Fruit fly (Drosophila melanogaster) whole organism, wandering third instar larva: Measurements from ENCODE around the gene CG34281.
A peak's percentile ranks its signal among the peaks of the same experiment; 100 is the strongest.

ENCODE experiments used
- Abd-B ChIP-seq: fragments of >200 bp; optimal IDR thresholded peaks from 2 replicates; lab custom pipeline; 2017; ENCODE audit warnings: missing biosample characterization, missing genetic modification characterization
- CG32264 ChIP-seq: fragments of 200-800 bp; sonication (Bioruptor generic); optimal IDR thresholded peaks from 2 replicates; lab custom pipeline; 2016; ENCODE audit warnings: missing biosample characterization, missing genetic modification characterization
- Dfd ChIP-seq: fragments of >200 bp; optimal IDR thresholded peaks from 2 replicates; lab custom pipeline; 2017; ENCODE audit warnings: missing biosample characterization, missing genetic modification characterization
- Dif ChIP-seq: fragments of 200-275, 200-300 bp; sonication (Bioruptor generic); optimal IDR thresholded peaks from 2 replicates; lab custom pipeline; 2018; ENCODE audit warnings: missing biosample characterization, missing genetic modification characterization; ENCODE audit not compliant: partially characterized antibody
- GATAd ChIP-seq: sonication (Bioruptor generic); optimal IDR thresholded peaks from 2 replicates; lab custom pipeline; 2016; ENCODE audit warnings: missing biosample characterization, missing genetic modification characterization
- HLH106 ChIP-seq: fragments of 200-800 bp; optimal IDR thresholded peaks from 3 replicates; lab custom pipeline; 2019; ENCODE audit warnings: missing biosample characterization, mild to moderate bottlenecking, missing genetic modification characterization, moderate library complexity
- Hnf4 ChIP-seq: fragments of 200-800 bp; sonication (Bioruptor generic); optimal IDR thresholded peaks from 2 replicates; lab custom pipeline; 2016; ENCODE audit warnings: missing biosample characterization, mild to moderate bottlenecking, missing genetic modification characterization
- Hr83 ChIP-seq: fragments of 200-300 bp; sonication (Bioruptor generic); optimal IDR thresholded peaks from 2 replicates; lab custom pipeline; 2016; ENCODE audit warnings: missing biosample characterization, mild to moderate bottlenecking, missing genetic modification characterization, moderate library complexity; ENCODE audit not compliant: poor library complexity, severe bottlenecking
- Mio ChIP-seq: sonication (Bioruptor generic); optimal IDR thresholded peaks from 2 replicates; lab custom pipeline; 2016; ENCODE audit warnings: missing biosample characterization, missing genetic modification characterization
- Myc ChIP-seq: fragments of >200 bp; optimal IDR thresholded peaks from 2 replicates; lab custom pipeline; 2017
- Rel ChIP-seq, 2 experiments: fragments of 200-800 bp; sonication (Bioruptor generic) in 1 of 2; optimal IDR thresholded peaks; 2 replicates in 1 of 2; 3 replicates in 1 of 2; lab custom pipeline; 2016 to 2019; ENCODE audit warnings: mild to moderate bottlenecking in 2 of 2, missing biosample characterization in 2 of 2, missing genetic modification characterization in 2 of 2, moderate library complexity in 1 of 2
- br ChIP-seq: fragments of 200-800 bp; sonication (Bioruptor generic); optimal IDR thresholded peaks from 2 replicates; lab custom pipeline; 2016; ENCODE audit warnings: missing biosample characterization, missing genetic modification characterization
- brk ChIP-seq: fragments of 200-800 bp; sonication (Bioruptor generic); optimal IDR thresholded peaks from 2 replicates; lab custom pipeline; 2016; ENCODE audit warnings: missing biosample characterization, mild to moderate bottlenecking, missing genetic modification characterization
- dl ChIP-seq, 2 experiments: fragments of 175-275, 200-275 bp in 1 of 2; fragments of 200-275 bp in 1 of 2; sonication (Bioruptor generic); optimal IDR thresholded peaks; lab custom pipeline; 2018; ENCODE audit warnings: mild to moderate bottlenecking in 2 of 2, missing biosample characterization in 2 of 2, missing genetic modification characterization in 2 of 2, moderate library complexity in 2 of 2; ENCODE audit not compliant: partially characterized antibody in 2 of 2, insufficient read depth in 1 of 2
- dmrt93B ChIP-seq: fragments of 200-800 bp; sonication (Bioruptor generic); optimal IDR thresholded peaks from 2 replicates; lab custom pipeline; 2018; ENCODE audit warnings: missing biosample characterization, mild to moderate bottlenecking, missing genetic modification characterization
- dsf ChIP-seq: sonication (Bioruptor generic); optimal IDR thresholded peaks from 2 replicates; lab custom pipeline; 2016; ENCODE audit warnings: missing biosample characterization, missing genetic modification characterization, borderline replicate concordance
- ey ChIP-seq: fragments of 200-800 bp; sonication (Bioruptor generic); optimal IDR thresholded peaks from 2 replicates; lab custom pipeline; 2016; ENCODE audit warnings: missing biosample characterization, missing genetic modification characterization
- foxo ChIP-seq, 2 experiments: fragments of 200-800 bp; sonication (Bioruptor generic); optimal IDR thresholded peaks; 2 replicates in 1 of 2; 3 replicates in 1 of 2; lab custom pipeline; 2016 to 2017; ENCODE audit warnings: missing biosample characterization in 2 of 2, missing genetic modification characterization in 2 of 2
- fru ChIP-seq: fragments of 200-800 bp; sonication (Bioruptor generic); optimal IDR thresholded peaks from 3 replicates; lab custom pipeline; 2016; ENCODE audit warnings: missing biosample characterization, mild to moderate bottlenecking, missing genetic modification characterization
- h ChIP-seq: fragments of 200-800 bp; sonication (Bioruptor generic); optimal IDR thresholded peaks from 3 replicates; lab custom pipeline; 2016; ENCODE audit warnings: missing biosample characterization, mild to moderate bottlenecking, missing genetic modification characterization
- jim ChIP-seq: fragments of 175-275, 200-325 bp; sonication (Bioruptor generic); optimal IDR thresholded peaks from 2 replicates; lab custom pipeline; 2016; ENCODE audit warnings: missing biosample characterization, mild to moderate bottlenecking, missing genetic modification characterization
- lola ChIP-seq: fragments of >200 bp; optimal IDR thresholded peaks from 2 replicates; lab custom pipeline; 2017; ENCODE audit warnings: missing biosample characterization, missing genetic modification characterization
- pan ChIP-seq: fragments of >200 bp; optimal IDR thresholded peaks from 2 replicates; lab custom pipeline; 2017
- psq ChIP-seq: fragments of 200-800 bp; sonication (Bioruptor generic); optimal IDR thresholded peaks from 3 replicates; lab custom pipeline; 2017; ENCODE audit warnings: missing biosample characterization, mild to moderate bottlenecking, missing genetic modification characterization, moderate library complexity
- sage ChIP-seq: fragments of 200-800 bp; sonication (Bioruptor generic); optimal IDR thresholded peaks from 2 replicates; lab custom pipeline; 2016; ENCODE audit warnings: missing biosample characterization, mild to moderate bottlenecking, missing genetic modification characterization
- usp ChIP-seq: fragments of >200 bp; optimal IDR thresholded peaks from 2 replicates; lab custom pipeline; 2017; ENCODE audit warnings: missing biosample characterization, missing genetic modification characterization

The CG34281 gene

dm6 chr3R:17624968-17625367 lies 12.3 kb downstream of the CG34281 start, which contains the start of gene AttD:
Gene AttD (plus strand): TSS chr3R:17625268.
- no peak for TF ChIP-seq Rel (GFP tag; optimal IDR thresholded peaks at IDR 0.05; lab: Kevin White, UChicago)
- TF ChIP-seq Rel (tag; optimal IDR thresholded peaks at IDR 0.05; lab: Kevin White, UChicago), result peak; percentile 74
- TF ChIP-seq CG32264 (GFP tag; lab: Kevin White, UChicago), result no peak

DNA sequence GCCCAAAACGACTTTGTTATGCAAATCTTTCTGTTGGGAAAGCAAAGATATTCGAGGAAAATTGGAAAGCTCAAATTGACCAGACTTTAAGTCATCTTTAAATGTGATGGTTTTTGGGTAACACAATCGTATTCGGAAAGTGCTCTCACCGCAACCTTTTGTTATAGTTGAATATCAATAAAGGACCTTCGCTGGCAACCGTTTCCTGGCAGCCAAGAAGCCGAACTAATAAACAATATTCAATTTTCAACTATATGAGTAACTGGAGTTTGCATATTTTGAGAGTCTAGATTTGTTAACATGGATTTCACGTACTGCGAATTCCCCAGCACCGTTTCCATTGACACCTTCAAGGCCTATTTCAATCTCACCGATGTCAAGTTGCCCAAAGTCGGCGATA lies 14.1 kb downstream of the CG34281 start, which contains the start of gene CG14325:
TSS of gene CG14325 (plus strand) at position 301 of the 400 bp plus-strand sequence.
- no peak for TF ChIP-seq pan (lab: Kevin White, UChicago)
- TF ChIP-seq, all 38 proteins: peak for 0

DNA sequence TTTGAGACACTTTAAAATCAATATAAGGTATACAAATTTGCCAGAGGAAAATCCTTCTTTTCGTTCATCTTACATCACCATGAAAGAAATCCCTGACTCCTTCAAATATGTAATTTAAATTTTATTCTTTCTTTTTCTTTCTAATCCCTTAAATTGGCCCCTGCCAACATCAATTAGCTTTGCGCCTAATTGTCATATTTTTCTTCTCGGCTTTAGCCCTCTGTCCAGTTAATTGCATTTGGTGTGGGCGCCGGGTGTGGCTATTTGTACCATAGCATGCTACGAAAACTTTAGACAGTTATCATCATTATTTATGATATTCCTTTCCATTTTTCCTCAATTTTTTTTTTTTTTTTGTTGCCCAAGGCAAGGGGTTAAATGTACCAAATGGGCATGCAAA lies 17.7 kb downstream of the CG34281 start, which contains the start of gene CG43175:
TSS of gene CG43175 (plus strand) at position 301 of the 400 bp plus-strand sequence.
- TF ChIP-seq dmrt93B (GFP tag; lab: Kevin White, UChicago) (no peak), brk (GFP tag; lab: Kevin White, UChicago) (no peak), Mio (GFP tag; lab: Kevin White, UChicago) (no peak), ey (GFP tag; lab: Kevin White, UChicago) (no peak), Hnf4 (GFP tag; lab: Kevin White, UChicago) (no peak), Hr83 (GFP tag; lab: Kevin White, UChicago) (no peak), dl (GFP tag; optimal IDR thresholded peaks at IDR 0.05; lab: Kevin White, UChicago; ENCODE audit: insufficient read depth in 1 of 2, partially characterized antibody in 2 of 2) (no peak), psq (GFP tag; lab: Kevin White, UChicago) (no peak), sage (no peak), HLH106 (tag; lab: Kevin White, UChicago) (no peak), lola (GFP tag; lab: Kevin White, UChicago) (no peak), Dfd (GFP tag; lab: Kevin White, UChicago) (no peak), Rel (GFP tag; optimal IDR thresholded peaks at IDR 0.05; lab: Kevin White, UChicago) (no peak), Rel (tag; optimal IDR thresholded peaks at IDR 0.05; lab: Kevin White, UChicago) (no peak), dsf (GFP tag; lab: Kevin White, UChicago) (no peak), Abd-B (GFP tag; lab: Kevin White, UChicago) (no peak), GATAd (no peak), h (no peak), Myc (lab: Kevin White, UChicago) (no peak), fru (GFP tag; lab: Kevin White, UChicago) (no peak), br (GFP tag; lab: Kevin White, UChicago) (no peak)
- TF ChIP-seq, all 38 proteins: peak for 0

DNA sequence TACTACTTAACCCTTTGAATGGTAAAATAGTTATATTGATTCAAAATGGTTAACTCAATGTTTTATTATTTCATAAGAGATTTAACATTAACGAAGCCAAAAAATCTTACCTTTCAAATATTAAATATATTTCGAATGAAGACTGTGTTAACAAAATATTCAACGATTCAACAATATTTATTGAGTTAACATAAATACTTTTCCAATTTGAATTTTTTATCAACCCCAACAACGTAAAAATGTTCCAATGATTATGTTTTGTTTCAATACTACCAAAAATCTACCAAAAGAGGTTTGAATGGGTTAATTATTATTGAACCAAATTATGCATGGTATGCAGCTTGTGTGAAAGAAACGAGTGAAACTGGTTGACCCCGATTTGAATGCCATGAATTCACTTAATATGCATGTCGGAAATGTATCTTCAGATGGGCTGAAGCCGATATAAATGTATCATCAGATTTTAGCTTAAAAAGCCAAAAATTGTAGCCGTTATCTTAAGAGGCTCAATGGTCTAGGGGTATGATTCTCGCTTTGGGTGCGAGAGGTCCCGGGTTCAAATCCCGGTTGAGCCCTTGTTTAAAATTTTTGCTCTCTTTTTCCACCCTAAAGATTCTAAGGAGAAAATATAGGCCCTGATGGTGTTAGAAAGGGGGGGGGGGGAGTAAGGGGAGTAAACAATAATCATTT lies 18.6 kb downstream of the CG34281 start:
- TF ChIP-seq CG32264 (GFP tag; lab: Kevin White, UChicago) (no peak), br (GFP tag; lab: Kevin White, UChicago) (no peak), brk (GFP tag; lab: Kevin White, UChicago) (no peak), Hr83 (GFP tag; lab: Kevin White, UChicago) (no peak), Myc (lab: Kevin White, UChicago) (no peak), dsf (GFP tag; lab: Kevin White, UChicago) (no peak), psq (GFP tag; lab: Kevin White, UChicago) (no peak), Dif (GFP tag; lab: Kevin White, UChicago) (no peak), jim (GFP tag; lab: Kevin White, UChicago) (no peak), foxo (GFP tag; optimal IDR thresholded peaks at IDR 0.05; lab: Kevin White, UChicago) (no peak), dl (GFP tag; optimal IDR thresholded peaks at IDR 0.05; lab: Kevin White, UChicago; ENCODE audit: insufficient read depth in 1 of 2, partially characterized antibody in 2 of 2) (no peak), usp (no peak)
- TF ChIP-seq, all 38 proteins: peak for 0

dm6 chr3R:17644019-17644418 lies 31.3 kb downstream of the CG34281 start:
- TF ChIP-seq GATAd, result no peak
- no peak for TF ChIP-seq Rel (GFP tag; optimal IDR thresholded peaks at IDR 0.05; lab: Kevin White, UChicago)
- peak; percentile 72 for TF ChIP-seq Rel (tag; optimal IDR thresholded peaks at IDR 0.05; lab: Kevin White, UChicago)
- TF ChIP-seq lola (GFP tag; lab: Kevin White, UChicago), result no peak
- no peak for TF ChIP-seq dl (GFP tag; optimal IDR thresholded peaks at IDR 0.05; lab: Kevin White, UChicago; ENCODE audit: insufficient read depth in 1 of 2, partially characterized antibody in 2 of 2)
